Fruit fly (Drosophila melanogaster): ENCODE measurements around the gene Naa20A.

Gene Naa20A

dm6 chrX:19637002-19637420 is 14.1 kb upstream of the Naa20A start:
- TF ChIP-seq cyc (GFP tag; optimal IDR thresholded peaks at IDR 0.05) (peak; percentile 8), Eip78C (GFP tag) (peak; percentile 57), ss (GFP tag; optimal IDR thresholded peaks at IDR 0.05) (peak; percentile 16 to 58), CG6808 (GFP tag; optimal IDR thresholded peaks at IDR 0.05) (no peak), pdm3 (GFP tag; optimal IDR thresholded peaks at IDR 0.05) (no peak), Hr38 (GFP tag; optimal IDR thresholded peaks at IDR 0.05) (no peak), CG6163 (GFP tag; IDR thresholded peaks at IDR 0.05) (peak; percentile 48; the same call in 2 of the 3 replicates), CG3032 (tag; optimal IDR thresholded peaks at IDR 0.05) (peak; percentile 6), fkh (GFP tag; optimal IDR thresholded peaks at IDR 0.05) (peak; percentile 30), Hr4 (GFP tag; optimal IDR thresholded peaks at IDR 0.05) (no peak), CG6854 (GFP tag; optimal IDR thresholded peaks at IDR 0.05) (peak; percentile 22), Hr39 (GFP tag; optimal IDR thresholded peaks at IDR 0.05) (no peak), vri (GFP tag; optimal IDR thresholded peaks at IDR 0.05) (peak; percentile 35), OdsH (GFP tag; optimal IDR thresholded peaks at IDR 0.05) (no peak), esn (GFP tag; optimal IDR thresholded peaks at IDR 0.05) (peak; percentile 31), CG15336 (GFP tag; IDR thresholded peaks at IDR 0.05) (0 out of 2 replicates have a peak, but pooled peaks have one; percentile 12), Sox14 (GFP tag; optimal IDR thresholded peaks at IDR 0.05) (peak; percentile 12), topi (GFP tag; optimal IDR thresholded peaks at IDR 0.05) (peak; percentile 3), CG3919 (GFP tag; optimal IDR thresholded peaks at IDR 0.05) (peak; percentile 13), net (GFP tag; optimal IDR thresholded peaks at IDR 0.05) (peak; percentile 43), CG1621 (tag; optimal IDR thresholded peaks at IDR 0.05) (peak; percentile 30), lz (GFP tag; optimal IDR thresholded peaks at IDR 0.05) (peak; percentile 16), dsx (GFP tag; optimal IDR thresholded peaks at IDR 0.05; ENCODE audit: poor library complexity, severe bottlenecking) (no peak), eg (GFP tag; IDR thresholded peaks at IDR 0.05) (peak; percentile 45; the same call in 1 of the 3 replicates)

- TF ChIP-seq Blimp-1 (GFP tag; optimal IDR thresholded peaks at IDR 0.05) (no peak), CG6854 (GFP tag; optimal IDR thresholded peaks at IDR 0.05) (peak; percentile 25), fd85E (GFP tag; optimal IDR thresholded peaks at IDR 0.05) (no peak), CG8119 (GFP tag; IDR thresholded peaks at IDR 0.05) (peak; percentile 47; the same call in 2 of the 3 replicates), CG16779 (tag; optimal IDR thresholded peaks at IDR 0.05) (no peak), cyc (GFP tag; optimal IDR thresholded peaks at IDR 0.05) (no peak), pdm3 (GFP tag; optimal IDR thresholded peaks at IDR 0.05) (no peak), CG6276 (GFP tag; optimal IDR thresholded peaks at IDR 0.05) (no peak), fkh (GFP tag; optimal IDR thresholded peaks at IDR 0.05) (no peak), eg (GFP tag; IDR thresholded peaks at IDR 0.05) (no peak), CG15336 (GFP tag; IDR thresholded peaks at IDR 0.05) (peak; percentile 32; the same call in 1 of the 2 replicates), spab (GFP tag; optimal IDR thresholded peaks at IDR 0.05) (no peak), Eip78C (GFP tag) (peak; percentile 63), Sox14 (GFP tag; optimal IDR thresholded peaks at IDR 0.05) (peak; percentile 14), CG1621 (tag; optimal IDR thresholded peaks at IDR 0.05) (peak; percentile 24)
Measured at dm6 chrX:19631365-19631832, 8.5 kb upstream of the Naa20A start.

dm6 chrX:19625405-19625804 is 2.5 kb upstream of the Naa20A start, which contains the start of gene CG14212:
CG14212 (plus strand) TSS chrX:19625705.
- no peak for TF ChIP-seq CG8119 (GFP tag; IDR thresholded peaks at IDR 0.05)
- TF ChIP-seq spab (GFP tag; optimal IDR thresholded peaks at IDR 0.05), result no peak
- no peak for TF ChIP-seq CG6808 (GFP tag; optimal IDR thresholded peaks at IDR 0.05)
- no peak for TF ChIP-seq Hr39 (GFP tag; optimal IDR thresholded peaks at IDR 0.05)
- TF ChIP-seq svp (GFP tag), result no peak
- no peak for TF ChIP-seq esn (GFP tag; optimal IDR thresholded peaks at IDR 0.05)
- TF ChIP-seq lz (GFP tag; optimal IDR thresholded peaks at IDR 0.05), result no peak
- TF ChIP-seq topi (GFP tag; optimal IDR thresholded peaks at IDR 0.05), result no peak
- TF ChIP-seq pdm3 (GFP tag; optimal IDR thresholded peaks at IDR 0.05), result no peak
- no peak for TF ChIP-seq Eip78C (GFP tag)
- TF ChIP-seq CG11902 (GFP tag; optimal IDR thresholded peaks at IDR 0.05), result no peak
- TF ChIP-seq CG6854 (GFP tag; optimal IDR thresholded peaks at IDR 0.05), result no peak
- TF ChIP-seq Gug (GFP tag; IDR thresholded peaks at IDR 0.05), result no peak
- no peak for TF ChIP-seq Ets21C (GFP tag; optimal IDR thresholded peaks at IDR 0.05)
- no peak for TF ChIP-seq dac (GFP tag; optimal IDR thresholded peaks at IDR 0.05)

All from whole organism, prepupa.